Worm (Caenorhabditis elegans): ENCODE data around the gene nhr-243.
A peak's percentile ranks its signal among the peaks of the same experiment; 100 is the strongest.

Gene nhr-243

DNA sequence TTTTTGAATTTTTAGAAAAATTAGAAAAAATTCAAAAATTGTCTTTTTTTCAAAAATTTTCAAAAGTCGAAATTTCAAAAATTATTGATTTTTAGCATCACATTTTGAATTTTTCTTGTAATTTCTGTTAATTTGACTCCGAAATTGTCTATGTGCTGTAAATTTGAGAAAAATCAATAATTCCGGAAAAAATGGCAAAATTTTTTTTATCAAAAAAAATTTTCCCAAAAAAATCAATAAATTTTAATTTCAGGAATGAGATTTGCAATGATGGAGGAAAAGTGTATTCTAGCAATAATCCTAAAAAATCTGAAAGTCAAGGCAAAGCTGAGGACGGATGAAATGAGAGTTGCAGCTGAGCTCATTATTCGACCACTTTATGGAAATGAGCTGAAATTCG, 17.1 kb upstream of the nhr-243 start:
- no peak for TF ChIP-seq egl-27 (tag; optimal IDR thresholded peaks at IDR 0.05)
- peak; percentile 7 for TF ChIP-seq ceh-28 (tag; optimal IDR thresholded peaks at IDR 0.05)

DNA sequence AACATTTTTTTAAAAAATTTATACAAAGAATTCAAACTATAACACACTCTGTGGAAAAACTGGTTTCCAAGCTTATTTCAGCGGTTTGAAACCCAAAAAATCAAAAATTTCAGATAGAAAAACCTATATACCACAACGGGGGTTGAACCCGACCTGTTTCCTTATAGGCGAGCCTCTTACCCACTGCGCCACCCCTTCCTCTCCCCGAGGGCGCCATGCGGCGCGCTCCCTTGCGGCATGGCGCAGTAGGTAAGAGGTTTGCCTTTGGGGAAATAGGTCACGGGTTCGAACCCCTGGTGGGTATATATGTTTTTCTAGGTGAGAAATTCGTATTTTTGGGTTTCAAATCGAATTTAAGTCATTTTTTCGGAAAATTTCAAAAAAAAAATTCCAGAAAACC, 12.8 kb upstream of the nhr-243 start:
- no peak for TF ChIP-seq nhr-76 (tag; optimal IDR thresholded peaks at IDR 0.05)
- TF ChIP-seq zag-1 (tag; optimal IDR thresholded peaks at IDR 0.05) = no peak
- TF ChIP-seq tag-97 (GFP tag; IDR thresholded peaks at IDR 0.05) = no peak
- TF ChIP-seq F49E8.2 (tag; optimal IDR thresholded peaks at IDR 0.05; ENCODE audit: borderline replicate concordance) = no peak
- TF ChIP-seq unc-130 (GFP tag; optimal IDR thresholded peaks at IDR 0.05) = no peak
- TF ChIP-seq zip-2 (tag; optimal IDR thresholded peaks at IDR 0.05) = no peak
- TF ChIP-seq T26A8.4 (GFP tag; IDR thresholded peaks at IDR 0.05) = no peak
- 0 out of 2 replicates have a peak, but pooled peaks have one; percentile 45 for TF ChIP-seq dmd-9 (GFP tag; IDR thresholded peaks at IDR 0.05)
- no peak for TF ChIP-seq nhr-237 (tag; optimal IDR thresholded peaks at IDR 0.05)
- TF ChIP-seq hlh-11 (tag; optimal IDR thresholded peaks at IDR 0.05) = no peak
- no peak for TF ChIP-seq nhr-48 (tag; optimal IDR thresholded peaks at IDR 0.05)
- TF ChIP-seq nhr-25 (tag; optimal IDR thresholded peaks at IDR 0.05; ENCODE audit: borderline replicate concordance, insufficient read depth) = no peak
- no peak for TF ChIP-seq cey-2 (tag; optimal IDR thresholded peaks at IDR 0.05; ENCODE audit: borderline replicate concordance, insufficient read depth)
- TF ChIP-seq unc-62 (GFP tag; optimal IDR thresholded peaks at IDR 0.05 in 1 of 2) = no peak
- no peak for TF ChIP-seq unc-62 (tag; optimal IDR thresholded peaks at IDR 0.05)
- TF ChIP-seq tra-1 (GFP tag; IDR thresholded peaks at IDR 0.05) = no peak
- TF ChIP-seq ceh-32 (tag; optimal IDR thresholded peaks at IDR 0.05; ENCODE audit: poor library complexity) = no peak
- TF ChIP-seq lim-7 (GFP tag; IDR thresholded peaks at IDR 0.05) = no peak
- TF ChIP-seq mxl-3 (GFP tag; optimal IDR thresholded peaks at IDR 0.05) = no peak
- TF ChIP-seq rbr-2 (tag; optimal IDR thresholded peaks at IDR 0.05) = no peak
- 0 out of 2 replicates have a peak, but pooled peaks have one; percentile 33 for TF ChIP-seq vab-7 (GFP tag; IDR thresholded peaks at IDR 0.05)
- TF ChIP-seq dve-1 (tag; optimal IDR thresholded peaks at IDR 0.05; ENCODE audit: insufficient read depth) = no peak
- TF ChIP-seq F44E2.7 (GFP tag; IDR thresholded peaks at IDR 0.05) = no peak
- TF ChIP-seq F26F4.8 (GFP tag; conservative IDR thresholded peaks at IDR 0.05) = 0 out of 2 replicates have a peak, but pooled peaks have one; percentile 52
- no peak for TF ChIP-seq spr-3 (GFP tag; optimal IDR thresholded peaks at IDR 0.05)
- TF ChIP-seq set-16 (GFP tag; IDR thresholded peaks at IDR 0.05) = peak; percentile 61
- no peak for TF ChIP-seq attf-4 (tag; optimal IDR thresholded peaks at IDR 0.05)
- no peak for TF ChIP-seq nhr-41 (GFP tag; IDR thresholded peaks at IDR 0.05)
- TF ChIP-seq egl-43 (GFP tag; IDR thresholded peaks at IDR 0.05) = no peak
- no peak for TF ChIP-seq D1046.2 (GFP tag; IDR thresholded peaks at IDR 0.05)
- no peak for TF ChIP-seq snpc-1.2 (GFP tag; IDR thresholded peaks at IDR 0.05)
- no peak for TF ChIP-seq pqm-1 (tag; optimal IDR thresholded peaks at IDR 0.05)
- TF ChIP-seq fkh-10 (GFP tag; optimal IDR thresholded peaks at IDR 0.05) = no peak

DNA sequence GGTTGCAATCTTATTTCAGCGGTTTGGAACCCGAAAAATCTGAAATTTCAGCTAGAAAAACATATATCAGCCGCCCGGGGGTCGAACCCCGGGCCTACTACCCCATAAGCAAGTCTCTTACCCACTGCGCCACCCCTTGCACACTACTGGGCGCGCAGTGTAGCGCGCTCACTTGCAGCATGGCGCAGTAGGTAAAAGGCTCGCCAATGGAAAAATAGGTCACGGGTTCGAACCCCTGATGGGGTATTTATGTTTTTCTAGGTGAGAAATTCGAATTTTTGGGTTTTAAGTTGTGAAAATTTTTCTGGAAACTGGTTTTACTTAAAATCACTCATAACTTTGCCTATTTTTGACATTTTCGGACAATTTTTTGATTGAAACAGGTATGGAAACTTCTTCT, 12.2 kb upstream of the nhr-243 start:
- TF ChIP-seq unc-62 (GFP tag; optimal IDR thresholded peaks at IDR 0.05 in 1 of 2) (peak in 1 of 2 experiments; percentile 73), unc-62 (tag; optimal IDR thresholded peaks at IDR 0.05) (no peak), spr-1 (tag; optimal IDR thresholded peaks at IDR 0.05) (no peak), nhr-28 (tag; optimal IDR thresholded peaks at IDR 0.05) (no peak), mes-2 (tag; optimal IDR thresholded peaks at IDR 0.05; ENCODE audit: poor library complexity, severe bottlenecking) (no peak), nhr-11 (tag; optimal IDR thresholded peaks at IDR 0.05) (no peak), F26F4.8 (GFP tag; conservative IDR thresholded peaks at IDR 0.05) (0 out of 2 replicates have a peak, but pooled peaks have one; percentile 54), F37D6.2 (tag; optimal IDR thresholded peaks at IDR 0.05) (no peak), set-16 (GFP tag; IDR thresholded peaks at IDR 0.05) (0 out of 2 replicates have a peak, but pooled peaks have one; percentile 13), lir-3 (tag; optimal IDR thresholded peaks at IDR 0.05) (no peak)

Data from whole organism, L4 larva.